Worm (Caenorhabditis elegans) whole organism, mixed stage, embryonic: ENCODE data around the gene C15F1.5.

Experiments used
- blmp-1 ChIP-seq: fragments of 150-350 bp; optimal IDR thresholded peaks from 2 replicates; lab custom pipeline; 2014; ENCODE audit warnings: missing biosample characterization, missing genetic modification characterization
- ces-1 ChIP-seq: fragments of 150-350 bp; optimal IDR thresholded peaks from 2 replicates; lab custom pipeline; 2014; ENCODE audit warnings: missing biosample characterization, missing genetic modification reagents, missing genetic modification characterization
- drap-1 ChIP-seq: fragments of 200-800 bp; sonication (Bioruptor generic); optimal IDR thresholded peaks from 3 replicates; lab custom pipeline; 2018; ENCODE audit warnings: mild to moderate bottlenecking, missing genetic modification characterization, missing compliant biosample characterization
- lin-13 ChIP-seq: fragments of 150-350 bp; optimal IDR thresholded peaks from 2 replicates; lab custom pipeline; 2014; ENCODE audit warnings: missing biosample characterization, missing genetic modification characterization
- mep-1 ChIP-seq: fragments of 150-350 bp; optimal IDR thresholded peaks from 2 replicates; lab custom pipeline; 2017; ENCODE audit warnings: missing biosample characterization, missing genetic modification reagents, missing genetic modification characterization, inconsistent platforms
- mls-2 ChIP-seq: sonication (generic microtip); optimal IDR thresholded peaks from 2 replicates; lab custom pipeline; 2016; ENCODE audit warnings: mild to moderate bottlenecking, missing genetic modification characterization, moderate library complexity, missing compliant biosample characterization
- nhr-12 ChIP-seq: fragments of 150-350 bp; optimal IDR thresholded peaks from 2 replicates; lab custom pipeline; 2014; ENCODE audit warnings: missing biosample characterization, missing genetic modification characterization
- nhr-2 ChIP-seq: fragments of 150-350 bp; optimal IDR thresholded peaks from 2 replicates; lab custom pipeline; 2014; ENCODE audit warnings: missing biosample characterization, missing genetic modification characterization
- nhr-28 ChIP-seq: fragments of 150-350 bp; optimal IDR thresholded peaks from 2 replicates; lab custom pipeline; 2014; ENCODE audit warnings: missing biosample characterization, missing genetic modification characterization
- nhr-76 ChIP-seq: sonication (generic microtip); optimal IDR thresholded peaks from 2 replicates; lab custom pipeline; 2017; ENCODE audit warnings: missing biosample characterization, missing genetic modification characterization
- snpc-4 ChIP-seq: fragments of 150-350 bp; optimal IDR thresholded peaks from 2 replicates; lab custom pipeline; 2014; ENCODE audit warnings: missing biosample characterization, missing genetic modification characterization
- unc-39 ChIP-seq: fragments of 150-350 bp; optimal IDR thresholded peaks from 2 replicates; lab custom pipeline; 2014; ENCODE audit warnings: missing biosample characterization, missing genetic modification characterization
- ztf-11 ChIP-seq: fragments of 150-350 bp; optimal IDR thresholded peaks from 2 replicates; lab custom pipeline; 2014; ENCODE audit warnings: missing biosample characterization, missing genetic modification characterization

DNA sequence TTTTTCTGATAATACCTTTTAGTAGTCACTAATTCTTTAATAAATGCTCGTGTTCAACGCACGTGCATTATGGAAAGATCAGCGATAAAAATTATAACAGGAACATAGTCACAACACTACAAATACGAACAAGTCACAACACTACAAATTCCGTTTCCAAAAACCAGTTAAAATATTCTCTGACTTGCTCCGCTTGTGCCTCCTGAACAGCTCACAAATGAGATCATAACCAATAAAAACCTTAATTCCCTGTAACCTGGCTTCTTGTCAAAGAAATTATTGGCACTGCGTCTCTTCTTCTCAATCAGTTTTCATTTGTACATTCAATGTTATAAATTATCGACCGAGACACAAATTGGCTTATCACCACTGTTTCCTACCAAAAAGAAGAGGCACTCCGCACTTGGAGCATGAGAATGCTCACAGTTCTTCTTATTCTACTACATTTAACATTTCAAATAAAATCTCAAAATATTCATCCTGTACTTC is 51.0 kb downstream of the C15F1.5 start, which contains the start of gene B0252.1:
- TF ChIP-seq nhr-28 (tag; lab: Kevin White, UChicago) (no peak), ztf-11 (tag; lab: Kevin White, UChicago) (no peak), blmp-1 (no peak), nhr-76 (tag; lab: Kevin White, UChicago) (no peak), snpc-4 (no peak), ces-1 (GFP tag; lab: Kevin White, UChicago) (no peak), mls-2 (tag; lab: Kevin White, UChicago) (no peak), unc-39 (tag; lab: Kevin White, UChicago) (no peak), nhr-2 (tag; lab: Kevin White, UChicago) (no peak), lin-13 (tag; lab: Kevin White, UChicago) (no peak), drap-1 (GFP tag; lab: Kevin White, UChicago) (no peak), nhr-12 (tag; lab: Kevin White, UChicago) (no peak), mep-1 (tag; lab: Kevin White, UChicago) (no peak)
